Worm (Caenorhabditis elegans) whole organism, L1 larva: ENCODE measurements around the gene npp-20.

Experiments
- C16A3.4 ChIP-seq: fragments of 150-350 bp; optimal IDR thresholded peaks from 2 replicates; lab custom pipeline; 2014; ENCODE audit warnings: missing biosample characterization, missing genetic modification characterization
- C34B4.2 ChIP-seq: sonication (generic microtip); optimal IDR thresholded peaks from 2 replicates; lab custom pipeline; 2017; ENCODE audit warnings: mild to moderate bottlenecking, missing genetic modification characterization, missing compliant biosample characterization
- F16B12.6 ChIP-seq: fragments of 150-350 bp; optimal IDR thresholded peaks from 2 replicates; lab custom pipeline; 2014; ENCODE audit warnings: missing biosample characterization, missing genetic modification characterization
- aha-1 ChIP-seq: fragments of 150-350 bp; optimal IDR thresholded peaks from 2 replicates; lab custom pipeline; 2014; ENCODE audit warnings: missing biosample characterization, missing genetic modification characterization
- ama-1 ChIP-seq: fragments of 150-350 bp; optimal IDR thresholded peaks from 2 replicates; lab custom pipeline; 2014
- ceh-63 ChIP-seq: fragments of 200-800 bp; sonication (Bioruptor generic); optimal IDR thresholded peaks from 2 replicates; lab custom pipeline; 2018; ENCODE audit warnings: mild to moderate bottlenecking, missing genetic modification characterization, missing compliant biosample characterization
- dpl-1 ChIP-seq, 3 experiments: fragments of 150-350 bp in 2 of 3; sonication (generic microtip) in 1 of 3; optimal IDR thresholded peaks; 2 replicates each; lab custom pipeline; 2014 to 2017; ENCODE audit warnings: missing biosample characterization in 3 of 3, missing genetic modification characterization in 3 of 3, missing genetic modification reagents in 3 of 3
- dsc-1 ChIP-seq: sonication (generic microtip); optimal IDR thresholded peaks from 2 replicates; lab custom pipeline; 2016; ENCODE audit warnings: mild to moderate bottlenecking, missing genetic modification characterization, missing compliant biosample characterization
- efl-1 ChIP-seq, 4 experiments: fragments of 150-350 bp; optimal IDR thresholded peaks in 3 of 4; peaks in 1 of 4; 1 replicate in 1 of 4; 2 replicates in 3 of 4; lab custom pipeline; 2014; ENCODE audit warnings: missing biosample characterization in 2 of 4, missing genetic modification characterization in 2 of 4, missing genetic modification reagents in 2 of 4
- ets-5 ChIP-seq: fragments of 200-800 bp; sonication (Bioruptor generic); IDR thresholded peaks from 2 replicates; pipeline ENCODE4 v1.3.6; 2022; ENCODE audit warnings: missing genetic modification characterization, missing compliant biosample characterization
- fos-1 ChIP-seq: fragments of 150-350 bp; optimal IDR thresholded peaks from 2 replicates; lab custom pipeline; 2014; ENCODE audit warnings: missing biosample characterization, missing genetic modification characterization
- irx-1 ChIP-seq: sonication (generic microtip); optimal IDR thresholded peaks from 2 replicates; lab custom pipeline; 2016; ENCODE audit warnings: missing genetic modification characterization, missing compliant biosample characterization
- lin-13 ChIP-seq: fragments of 150-350 bp; optimal IDR thresholded peaks from 2 replicates; lab custom pipeline; 2014; ENCODE audit warnings: missing biosample characterization, missing genetic modification reagents, missing genetic modification characterization
- lin-14 ChIP-seq: fragments of 200-800 bp; sonication (Bioruptor generic); optimal IDR thresholded peaks from 2 replicates; lab custom pipeline; 2018; ENCODE audit warnings: mild to moderate bottlenecking, missing genetic modification characterization, moderate library complexity, missing compliant biosample characterization
- lin-35 ChIP-seq, 2 experiments: fragments of 150-350 bp; optimal IDR thresholded peaks; 2 replicates each; lab custom pipeline; 2014; ENCODE audit warnings: missing biosample characterization in 2 of 2, missing genetic modification characterization in 2 of 2, missing genetic modification reagents in 2 of 2
- lin-39 ChIP-seq: fragments of 150-350 bp; optimal IDR thresholded peaks from 2 replicates; lab custom pipeline; 2014; ENCODE audit warnings: missing biosample characterization, missing genetic modification reagents, missing genetic modification characterization
- lsy-2 ChIP-seq, 2 experiments: fragments of 150-350 bp; optimal IDR thresholded peaks; 2 replicates each; lab custom pipeline; 2014; ENCODE audit warnings: missing biosample characterization in 2 of 2, missing genetic modification characterization in 2 of 2
- mab-9 ChIP-seq: fragments of 200-800 bp; sonication (Bioruptor generic); IDR thresholded peaks from 2 replicates; pipeline ENCODE4 v1.3.6; 2022; ENCODE audit warnings: missing genetic modification reagents, missing genetic modification characterization, missing compliant biosample characterization
- nhr-11 ChIP-seq: fragments of 150-350 bp; optimal IDR thresholded peaks from 2 replicates; lab custom pipeline; 2014; ENCODE audit warnings: missing biosample characterization, missing genetic modification characterization
- nhr-237 ChIP-seq: fragments of 150-350 bp; optimal IDR thresholded peaks from 2 replicates; lab custom pipeline; 2014; ENCODE audit warnings: missing biosample characterization, missing genetic modification characterization
- nhr-47 ChIP-seq: sonication (generic microtip); optimal IDR thresholded peaks from 2 replicates; lab custom pipeline; 2016; ENCODE audit warnings: mild to moderate bottlenecking, missing genetic modification characterization, moderate library complexity, missing compliant biosample characterization
- nhr-71 ChIP-seq: sonication (generic microtip); optimal IDR thresholded peaks from 2 replicates; lab custom pipeline; 2016; ENCODE audit warnings: mild to moderate bottlenecking, missing genetic modification characterization, moderate library complexity, missing compliant biosample characterization
- nhr-76 ChIP-seq: sonication (generic microtip); optimal IDR thresholded peaks from 2 replicates; lab custom pipeline; 2017; ENCODE audit warnings: missing biosample characterization, missing genetic modification characterization
- nhr-77 ChIP-seq: fragments of 150-350 bp; optimal IDR thresholded peaks from 2 replicates; lab custom pipeline; 2014; ENCODE audit warnings: missing biosample characterization, missing genetic modification characterization
- nhr-85 ChIP-seq: sonication (generic microtip); peaks from one replicate; lab custom pipeline; 2016; ENCODE audit warnings: missing genetic modification characterization, inconsistent platforms, missing compliant biosample characterization
- pag-3 ChIP-seq: sonication (generic microtip); optimal IDR thresholded peaks from 2 replicates; lab custom pipeline; 2017; ENCODE audit warnings: missing genetic modification characterization, mild to moderate bottlenecking, missing compliant biosample characterization, antibody characterized with exemption, borderline replicate concordance; ENCODE audit not compliant: insufficient read depth
- pqm-1 ChIP-seq: sonication (generic microtip); optimal IDR thresholded peaks from 3 replicates; lab custom pipeline; 2017; ENCODE audit warnings: missing biosample characterization, missing genetic modification characterization
- rnt-1 ChIP-seq: sonication (generic microtip); optimal IDR thresholded peaks from 2 replicates; lab custom pipeline; 2016; ENCODE audit warnings: mild to moderate bottlenecking, missing genetic modification characterization, moderate library complexity, missing compliant biosample characterization
- snpc-4 ChIP-seq: fragments of 150-350 bp; optimal IDR thresholded peaks from 2 replicates; lab custom pipeline; 2014; ENCODE audit warnings: missing biosample characterization, missing genetic modification characterization
- snu-23 ChIP-seq: sonication (generic microtip); optimal IDR thresholded peaks from 2 replicates; lab custom pipeline; 2016; ENCODE audit warnings: missing genetic modification characterization, missing compliant biosample characterization
- sox-4 ChIP-seq: sonication (generic microtip); optimal IDR thresholded peaks from 2 replicates; lab custom pipeline; 2016; ENCODE audit warnings: missing genetic modification characterization, missing compliant biosample characterization
- sptf-1 ChIP-seq: fragments of 150-350 bp; optimal IDR thresholded peaks from 2 replicates; lab custom pipeline; 2014; ENCODE audit warnings: missing biosample characterization, missing genetic modification characterization
- tbx-2 ChIP-seq: sonication (generic microtip); optimal IDR thresholded peaks from 2 replicates; lab custom pipeline; 2016; ENCODE audit warnings: missing genetic modification characterization, missing compliant biosample characterization
- tlp-1 ChIP-seq: fragments of 150-350 bp; optimal IDR thresholded peaks from 2 replicates; lab custom pipeline; 2014; ENCODE audit warnings: missing biosample characterization, missing genetic modification characterization
- unc-30 ChIP-seq: sonication (generic microtip); optimal IDR thresholded peaks from 2 replicates; lab custom pipeline; 2017; ENCODE audit warnings: missing biosample characterization, missing genetic modification characterization
- unc-86 ChIP-seq: sonication (generic microtip); optimal IDR thresholded peaks from 2 replicates; lab custom pipeline; 2016; ENCODE audit warnings: missing genetic modification characterization, missing compliant biosample characterization
- unc-98 ChIP-seq: fragments of 200-800 bp; sonication (Bioruptor generic); IDR thresholded peaks from 2 replicates; pipeline ENCODE4 v1.3.6; 2022; ENCODE audit warnings: missing genetic modification characterization, missing compliant biosample characterization
- vab-15 ChIP-seq: sonication (generic microtip); optimal IDR thresholded peaks from 2 replicates; lab custom pipeline; 2017; ENCODE audit warnings: missing genotype, mild to moderate bottlenecking, missing genetic modification characterization, missing compliant biosample characterization
- ztf-11 ChIP-seq, 2 experiments: sonication (generic microtip); optimal IDR thresholded peaks; 2 replicates each; lab custom pipeline; 2016 to 2017; ENCODE audit warnings: missing genetic modification characterization in 2 of 2, missing biosample characterization in 1 of 2, missing compliant biosample characterization in 1 of 2
- ztf-4 ChIP-seq: fragments of 150-350 bp; optimal IDR thresholded peaks from 2 replicates; lab custom pipeline; 2014; ENCODE audit warnings: missing biosample characterization, missing genetic modification characterization

Gene npp-20

DNA sequence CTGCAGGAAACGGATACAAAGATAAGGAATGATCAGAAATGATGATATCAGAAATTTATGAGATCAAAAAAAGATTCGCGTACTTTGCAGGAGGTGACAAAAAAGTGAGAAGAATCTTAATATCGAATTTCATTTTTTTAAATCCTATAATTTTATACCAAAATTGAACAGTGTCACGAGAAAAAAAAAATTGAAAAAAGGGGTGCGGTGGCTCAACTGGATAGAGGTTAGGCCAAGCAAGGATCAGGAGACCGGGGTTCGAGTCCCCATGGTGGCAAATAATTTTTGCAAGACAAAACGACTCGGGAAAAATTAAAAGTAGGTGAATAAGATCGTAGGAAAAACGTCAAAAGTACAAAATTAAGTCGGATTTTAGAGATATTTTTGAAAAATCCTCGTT, 25.5 kb downstream of the npp-20 start:
- TF ChIP-seq nhr-47 (no peak), dpl-1 (GFP tag; optimal IDR thresholded peaks at IDR 0.05; lab: Kevin White, UChicago) (no peak), aha-1 (tag; lab: Kevin White, UChicago) (no peak), ceh-63 (GFP tag; lab: Kevin White, UChicago) (no peak), fos-1 (tag; lab: Kevin White, UChicago) (no peak), rnt-1 (no peak), nhr-85 (tag; lab: Kevin White, UChicago) (no peak), mab-9 (GFP tag; lab: Robert Waterston, UW) (no peak), irx-1 (tag; lab: Kevin White, UChicago) (no peak), tbx-2 (tag; lab: Kevin White, UChicago) (no peak), nhr-71 (tag; lab: Kevin White, UChicago) (no peak), unc-98 (no peak), F16B12.6 (no peak), pag-3 (no peak), sptf-1 (tag; lab: Kevin White, UChicago) (no peak), lin-13 (GFP tag; lab: Kevin White, UChicago) (no peak), ztf-11 (tag; optimal IDR thresholded peaks at IDR 0.05; lab: Kevin White, UChicago) (no peak), unc-30 (no peak), dsc-1 (tag; lab: Kevin White, UChicago) (no peak), snu-23 (GFP tag; lab: Kevin White, UChicago) (no peak)
- TF ChIP-seq, all 84 proteins: peak for 0

- TF ChIP-seq nhr-47 (no peak), C16A3.4 (tag; lab: Kevin White, UChicago) (no peak), snpc-4 (tag; lab: Kevin White, UChicago) (no peak), nhr-76 (tag; lab: Kevin White, UChicago) (no peak), sox-4 (tag; lab: Kevin White, UChicago) (no peak), efl-1 (optimal IDR thresholded peaks at IDR 0.05; lab: Kevin White, UChicago) (no peak), efl-1 (GFP tag; optimal IDR thresholded peaks at IDR 0.05 in 1 of 2; lab: Kevin White, UChicago) (no peak), ama-1 (lab: Kevin White, UChicago) (no peak), vab-15 (no peak), tlp-1 (tag; lab: Kevin White, UChicago) (no peak), lin-39 (no peak), C34B4.2 (tag; lab: Kevin White, UChicago) (no peak), mab-9 (GFP tag; lab: Robert Waterston, UW) (no peak), lin-14 (GFP tag; lab: Kevin White, UChicago) (no peak)
Observed at ce11 chrIV:1469093-1469492, 26.7 kb downstream of the npp-20 start.

DNA sequence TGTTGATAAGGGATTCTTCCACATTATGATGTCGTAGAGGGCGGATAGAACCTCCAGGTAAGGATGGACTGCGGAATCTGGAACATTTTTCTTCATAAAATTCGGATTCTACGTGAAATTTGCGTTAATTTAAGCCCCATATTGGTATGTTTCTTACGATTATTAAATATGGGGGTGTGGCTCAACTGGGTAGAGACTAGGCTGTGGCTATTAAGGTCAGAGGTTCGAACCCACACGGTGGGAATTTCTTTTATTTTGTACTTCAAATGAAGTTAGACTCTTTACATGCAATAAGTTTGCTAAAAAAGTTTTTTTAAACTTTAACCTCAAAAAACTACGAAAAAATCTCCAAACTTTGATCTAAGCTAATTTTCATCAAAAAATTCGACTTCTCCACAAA, 30.4 kb downstream of the npp-20 start:
- no peak for TF ChIP-seq unc-98
- TF ChIP-seq C16A3.4 (tag; lab: Kevin White, UChicago): no peak
- no peak for TF ChIP-seq C34B4.2 (tag; lab: Kevin White, UChicago)
- no peak for TF ChIP-seq ets-5 (GFP tag; lab: Robert Waterston, UW)
- TF ChIP-seq lin-35 (GFP tag; optimal IDR thresholded peaks at IDR 0.05; lab: Kevin White, UChicago): no peak
- no peak for TF ChIP-seq dsc-1 (tag; lab: Kevin White, UChicago)
- TF ChIP-seq unc-30: no peak
- TF ChIP-seq nhr-11 (tag; lab: Kevin White, UChicago): no peak
- TF ChIP-seq unc-86 (tag; lab: Kevin White, UChicago): no peak
- TF ChIP-seq ztf-4 (tag; lab: Kevin White, UChicago): no peak
- no peak for TF ChIP-seq lsy-2 (tag; optimal IDR thresholded peaks at IDR 0.05; lab: Kevin White, UChicago)
- no peak for TF ChIP-seq F16B12.6
- no peak for TF ChIP-seq pqm-1 (tag; lab: Kevin White, UChicago)
- no peak for TF ChIP-seq nhr-77 (tag; lab: Kevin White, UChicago)
- no peak for TF ChIP-seq nhr-237 (tag; lab: Kevin White, UChicago)
